Worm (Caenorhabditis elegans) whole organism, L3 larva: Measurements from ENCODE around the gene zipt-13.

ENCODE experiments used
- ZK546.5 ChIP-seq: sonication (generic microtip); optimal IDR thresholded peaks from 2 replicates; lab custom pipeline; 2017; ENCODE audit warnings: missing biosample characterization, missing genetic modification characterization
- aly-2 ChIP-seq: fragments of 150-350 bp; optimal IDR thresholded peaks from 2 replicates; lab custom pipeline; 2014; ENCODE audit warnings: missing biosample characterization, missing genetic modification characterization
- ceh-16 ChIP-seq: sonication (generic microtip); optimal IDR thresholded peaks from 2 replicates; lab custom pipeline; 2017; ENCODE audit warnings: missing biosample characterization, missing genetic modification characterization
- ceh-28 ChIP-seq: fragments of 150-350 bp; optimal IDR thresholded peaks from 2 replicates; lab custom pipeline; 2014; ENCODE audit warnings: missing biosample characterization, missing genetic modification reagents, missing genetic modification characterization
- ceh-82 ChIP-seq: fragments of 150-350 bp; optimal IDR thresholded peaks from 2 replicates; lab custom pipeline; 2014; ENCODE audit warnings: missing biosample characterization, missing genetic modification characterization
- ceh-9 ChIP-seq: sonication (generic microtip); optimal IDR thresholded peaks from 2 replicates; lab custom pipeline; 2018; ENCODE audit warnings: missing biosample characterization, missing genetic modification characterization
- daf-12 ChIP-seq: fragments of 150-350 bp; optimal IDR thresholded peaks from 2 replicates; lab custom pipeline; 2014; ENCODE audit warnings: missing biosample characterization, missing genetic modification reagents, missing genetic modification characterization
- egl-27 ChIP-seq: sonication (generic microtip); optimal IDR thresholded peaks from 4 replicates; lab custom pipeline; 2017; ENCODE audit warnings: missing biosample characterization, missing genetic modification reagents, missing genetic modification characterization
- egl-5 ChIP-seq: fragments of 150-350 bp; optimal IDR thresholded peaks from 2 replicates; lab custom pipeline; 2017; ENCODE audit warnings: missing biosample characterization, missing genetic modification reagents, missing genetic modification characterization, inconsistent platforms
- elt-1 ChIP-seq: fragments of 150-350 bp; optimal IDR thresholded peaks from 2 replicates; lab custom pipeline; 2014; ENCODE audit warnings: missing biosample characterization, missing genetic modification characterization
- eor-1 ChIP-seq, 2 experiments: fragments of 150-350 bp; optimal IDR thresholded peaks; 2 replicates each; lab custom pipeline; 2014 to 2018; ENCODE audit warnings: missing biosample characterization in 2 of 2, missing genetic modification characterization in 2 of 2
- fkh-2 ChIP-seq: fragments of 150-350 bp; optimal IDR thresholded peaks from 2 replicates; lab custom pipeline; 2014; ENCODE audit warnings: missing biosample characterization, missing genetic modification reagents, missing genetic modification characterization
- hmg-11 ChIP-seq: sonication (generic microtip); optimal IDR thresholded peaks from 2 replicates; lab custom pipeline; 2016; ENCODE audit warnings: missing genetic modification characterization, missing compliant biosample characterization
- lin-15B ChIP-seq: fragments of 150-350 bp; optimal IDR thresholded peaks from 2 replicates; lab custom pipeline; 2014; ENCODE audit warnings: missing biosample characterization, missing genetic modification characterization
- lsy-12 ChIP-seq: sonication (generic microtip); optimal IDR thresholded peaks from 2 replicates; lab custom pipeline; 2016; ENCODE audit warnings: mild to moderate bottlenecking, missing genetic modification characterization, missing compliant biosample characterization
- mdl-1 ChIP-seq: fragments of 150-350 bp; optimal IDR thresholded peaks from 2 replicates; lab custom pipeline; 2014; ENCODE audit warnings: missing biosample characterization, missing genetic modification characterization
- mml-1 ChIP-seq: fragments of 150-350 bp; sonication (generic microtip); optimal IDR thresholded peaks from 3 replicates; lab custom pipeline; 2014; ENCODE audit warnings: missing biosample characterization, missing genetic modification characterization
- nfya-1 ChIP-seq: sonication (generic microtip); optimal IDR thresholded peaks from 2 replicates; lab custom pipeline; 2017; ENCODE audit warnings: missing genetic modification characterization, mild to moderate bottlenecking, missing compliant biosample characterization, antibody characterized with exemption, moderate library complexity; ENCODE audit not compliant: insufficient read depth
- nhr-11 ChIP-seq: fragments of 150-350 bp; optimal IDR thresholded peaks from 2 replicates; lab custom pipeline; 2014; ENCODE audit warnings: missing biosample characterization, missing genetic modification characterization
- nhr-12 ChIP-seq: fragments of 150-350 bp; optimal IDR thresholded peaks from 2 replicates; lab custom pipeline; 2014; ENCODE audit warnings: missing biosample characterization, missing genetic modification characterization
- nhr-23 ChIP-seq: fragments of 150-350 bp; optimal IDR thresholded peaks from 2 replicates; lab custom pipeline; 2014; ENCODE audit warnings: missing biosample characterization, missing genetic modification reagents, missing genetic modification characterization
- nhr-237 ChIP-seq: fragments of 150-350 bp; optimal IDR thresholded peaks from 2 replicates; lab custom pipeline; 2014; ENCODE audit warnings: missing biosample characterization, missing genetic modification characterization
- nhr-25 ChIP-seq: sonication (generic microtip); optimal IDR thresholded peaks from 2 replicates; lab custom pipeline; 2017; ENCODE audit warnings: missing biosample characterization, missing genetic modification characterization
- nhr-28 ChIP-seq: fragments of 150-350 bp; optimal IDR thresholded peaks from 2 replicates; lab custom pipeline; 2014; ENCODE audit warnings: missing biosample characterization, missing genetic modification characterization
- nhr-67 ChIP-seq: fragments of 150-350 bp; optimal IDR thresholded peaks from 2 replicates; lab custom pipeline; 2014; ENCODE audit warnings: missing biosample characterization, missing genetic modification characterization
- nhr-76 ChIP-seq: fragments of 150-350 bp; sonication (generic microtip); optimal IDR thresholded peaks from 5 replicates; lab custom pipeline; 2014; ENCODE audit warnings: missing biosample characterization, missing genetic modification characterization
- nhr-77 ChIP-seq: fragments of 150-350 bp; optimal IDR thresholded peaks from 2 replicates; lab custom pipeline; 2014; ENCODE audit warnings: missing biosample characterization, missing genetic modification characterization
- pha-4 ChIP-seq: fragments of 150-350 bp; optimal IDR thresholded peaks from 2 replicates; lab custom pipeline; 2014; ENCODE audit warnings: missing biosample characterization, missing genetic modification reagents, missing genetic modification characterization
- pqm-1 ChIP-seq: fragments of 150-350 bp; optimal IDR thresholded peaks from 2 replicates; lab custom pipeline; 2017; ENCODE audit warnings: missing biosample characterization, missing genetic modification characterization, inconsistent platforms
- sea-2 ChIP-seq: fragments of 150-350 bp; sonication (generic microtip); optimal IDR thresholded peaks from 4 replicates; lab custom pipeline; 2014; ENCODE audit warnings: missing biosample characterization, missing genetic modification reagents, missing genetic modification characterization
- skn-1 ChIP-seq: fragments of 150-350 bp; optimal IDR thresholded peaks from 2 replicates; lab custom pipeline; 2014; ENCODE audit warnings: missing biosample characterization, missing genetic modification characterization
- snpc-4 ChIP-seq: fragments of 150-350 bp; optimal IDR thresholded peaks from 2 replicates; lab custom pipeline; 2014; ENCODE audit warnings: missing biosample characterization, missing genetic modification characterization
- tbx-2 ChIP-seq: sonication (generic microtip); optimal IDR thresholded peaks from 2 replicates; lab custom pipeline; 2016; ENCODE audit warnings: mild to moderate bottlenecking, missing genetic modification characterization, missing compliant biosample characterization
- unc-62 ChIP-seq: fragments of 150-350 bp; sonication (generic microtip); optimal IDR thresholded peaks from 4 replicates; lab custom pipeline; 2014; ENCODE audit warnings: missing biosample characterization, missing genetic modification reagents, missing genetic modification characterization
- ztf-11 ChIP-seq: fragments of 150-350 bp; optimal IDR thresholded peaks from 2 replicates; lab custom pipeline; 2014; ENCODE audit warnings: missing biosample characterization, missing genetic modification characterization
- ztf-4 ChIP-seq: fragments of 150-350 bp; optimal IDR thresholded peaks from 2 replicates; lab custom pipeline; 2014; ENCODE audit warnings: missing biosample characterization, missing genetic modification characterization

Gene zipt-13

DNA sequence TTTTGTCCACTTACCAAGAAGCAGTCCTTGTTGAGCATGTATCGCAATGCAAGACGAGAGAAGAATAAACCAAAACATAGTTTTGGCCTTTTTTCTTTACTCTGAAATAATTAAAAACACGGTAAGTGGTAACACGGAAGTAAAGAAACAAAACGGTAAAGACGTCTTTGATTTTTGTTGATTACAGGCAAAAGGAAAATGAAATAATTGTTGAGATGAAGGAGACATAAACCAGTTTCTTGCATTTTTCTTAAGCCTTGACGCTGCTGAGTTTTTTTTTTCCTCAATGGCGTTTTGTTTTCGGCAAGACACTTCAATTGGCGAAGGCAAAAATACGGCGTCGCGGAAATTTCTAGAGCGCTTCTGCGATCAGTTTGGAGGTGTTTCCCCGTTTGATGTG, at the start of gene zipt-13:
Gene zipt-13 (minus strand): TSS at position 101 of the 400 bp plus-strand sequence.
- TF ChIP-seq nhr-76 (tag; lab: Kevin White, UChicago) (no peak), nhr-25 (tag; lab: Kevin White, UChicago) (peak; percentile 74), lsy-12 (tag; lab: Kevin White, UChicago) (no peak), nfya-1 (tag; lab: Kevin White, UChicago) (peak; percentile 17), sea-2 (GFP tag; lab: Kevin White, UChicago) (no peak)

DNA sequence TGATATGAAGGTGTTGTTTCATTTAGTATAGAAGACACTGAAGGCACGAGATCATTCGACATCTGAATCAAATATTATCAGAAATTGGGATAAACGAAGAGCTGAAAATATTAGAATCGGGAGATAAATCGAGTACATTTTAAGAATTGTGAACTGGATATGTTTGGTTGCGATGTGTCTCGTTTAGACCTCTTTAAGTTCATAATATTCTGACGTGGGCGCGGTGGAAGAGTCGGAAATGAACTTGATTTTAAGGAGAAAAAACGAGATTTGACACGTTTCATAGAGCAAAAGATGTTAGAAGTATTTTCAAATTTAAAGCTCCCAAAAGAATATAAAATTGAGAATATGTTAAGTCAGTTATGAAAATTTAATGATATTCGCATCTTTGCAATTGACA, 48.9 kb upstream of the zipt-13 start, which contains the start of gene npr-6:
Gene npr-6 (minus strand): TSS at position 101 of the 400 bp plus-strand sequence.
- TF ChIP-seq sea-2 (GFP tag; lab: Kevin White, UChicago) (no peak), hmg-11 (tag; lab: Kevin White, UChicago) (no peak), ztf-4 (tag; lab: Kevin White, UChicago) (no peak), mml-1 (tag; lab: Kevin White, UChicago) (no peak), elt-1 (tag; lab: Kevin White, UChicago) (no peak), ceh-28 (tag; lab: Kevin White, UChicago) (no peak), nhr-67 (tag; lab: Kevin White, UChicago) (no peak), fkh-2 (tag; lab: Kevin White, UChicago) (no peak), ceh-9 (tag; lab: Kevin White, UChicago) (no peak), daf-12 (no peak), egl-27 (no peak), pqm-1 (no peak), ceh-82 (tag; lab: Kevin White, UChicago) (no peak), nhr-28 (tag; lab: Kevin White, UChicago) (no peak), nfya-1 (tag; lab: Kevin White, UChicago) (no peak)

DNA sequence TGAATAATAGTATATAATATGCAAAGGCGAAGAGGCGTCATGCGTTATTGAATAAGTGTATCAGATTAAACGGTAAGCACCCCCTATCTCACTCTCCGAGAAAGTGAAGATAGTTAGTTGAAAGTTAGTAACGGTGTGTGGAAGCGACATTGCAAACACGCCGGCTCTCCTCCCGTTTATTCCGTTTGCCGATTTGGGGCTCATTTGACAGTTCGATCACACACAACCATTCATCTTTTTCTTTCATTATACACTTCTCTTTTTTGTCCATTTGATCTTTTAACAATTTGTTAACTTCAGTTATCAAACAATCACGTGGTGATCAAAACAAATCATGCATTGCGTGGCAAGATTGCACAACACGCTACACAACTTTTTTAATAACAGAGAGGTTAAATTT, 42.6 kb upstream of the zipt-13 start, which contains the start of gene slc-9B.1:
Gene slc-9B.1 (plus strand): TSS at position 301 of the 400 bp plus-strand sequence.
- TF ChIP-seq pqm-1, result no peak
- no peak for TF ChIP-seq nhr-12 (tag; lab: Kevin White, UChicago)
- no peak for TF ChIP-seq ztf-4 (tag; lab: Kevin White, UChicago)
- no peak for TF ChIP-seq mml-1 (tag; lab: Kevin White, UChicago)
- no peak for TF ChIP-seq ceh-16 (tag; lab: Kevin White, UChicago)
- TF ChIP-seq tbx-2 (tag; lab: Kevin White, UChicago), result no peak
- no peak for TF ChIP-seq egl-27
- TF ChIP-seq nhr-25 (tag; lab: Kevin White, UChicago), result no peak

DNA sequence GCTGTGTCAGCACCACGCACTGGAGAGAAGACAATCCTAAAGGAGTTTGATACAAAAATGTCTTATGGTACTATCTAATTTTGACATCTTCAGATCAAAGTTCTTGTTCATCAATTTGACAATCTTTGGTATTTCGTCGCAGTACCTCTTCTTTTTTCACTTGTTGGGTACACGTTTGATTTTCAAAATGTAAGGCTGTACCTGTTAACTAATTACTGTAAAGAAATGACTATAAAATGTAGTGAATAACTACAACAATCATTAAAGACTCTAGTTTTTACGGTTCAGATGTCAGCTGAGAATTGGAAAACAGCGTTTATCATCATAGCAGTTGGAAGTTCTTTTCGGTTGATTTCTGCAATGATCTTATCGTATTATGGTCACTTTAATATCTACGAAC, 40.4 kb upstream of the zipt-13 start:
- no peak for TF ChIP-seq nhr-12 (tag; lab: Kevin White, UChicago)
- no peak for TF ChIP-seq lsy-12 (tag; lab: Kevin White, UChicago)
- TF ChIP-seq egl-27, result no peak
- no peak for TF ChIP-seq unc-62 (GFP tag; lab: Kevin White, UChicago)
- TF ChIP-seq nhr-23, result no peak
- TF ChIP-seq ceh-28 (tag; lab: Kevin White, UChicago), result no peak
- no peak for TF ChIP-seq snpc-4 (tag; lab: Kevin White, UChicago)
- TF ChIP-seq lin-15B (tag; lab: Kevin White, UChicago), result no peak
- no peak for TF ChIP-seq tbx-2 (tag; lab: Kevin White, UChicago)
- no peak for TF ChIP-seq ceh-16 (tag; lab: Kevin White, UChicago)
- TF ChIP-seq nfya-1 (tag; lab: Kevin White, UChicago), result no peak
- no peak for TF ChIP-seq nhr-237 (tag; lab: Kevin White, UChicago)
- no peak for TF ChIP-seq elt-1 (tag; lab: Kevin White, UChicago)
- no peak for TF ChIP-seq aly-2 (tag; lab: Kevin White, UChicago)
- no peak for TF ChIP-seq egl-5 (tag; lab: Kevin White, UChicago)
- TF ChIP-seq ZK546.5 (tag; lab: Kevin White, UChicago), result no peak

DNA sequence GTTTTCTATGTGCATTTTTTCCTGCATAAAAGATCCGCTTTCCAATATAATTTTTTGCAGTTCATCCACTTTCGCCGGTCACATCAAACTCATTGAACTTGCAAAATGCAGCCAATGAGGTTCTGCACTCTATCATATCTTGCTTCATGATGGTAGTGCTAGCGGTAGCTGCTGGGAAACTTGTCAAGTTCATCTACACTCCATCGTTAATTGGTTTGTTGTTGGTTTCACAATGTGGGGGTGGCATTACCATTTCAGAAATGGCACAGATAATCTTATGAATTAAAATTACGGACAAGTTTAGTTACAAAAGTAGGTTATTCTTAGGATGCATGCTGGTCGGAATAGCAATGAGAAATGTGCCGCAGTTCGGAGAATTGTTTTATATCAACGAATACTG, 37.7 kb upstream of the zipt-13 start:
- no peak for TF ChIP-seq nhr-25 (tag; lab: Kevin White, UChicago)
- no peak for TF ChIP-seq mml-1 (tag; lab: Kevin White, UChicago)
- no peak for TF ChIP-seq tbx-2 (tag; lab: Kevin White, UChicago)
- TF ChIP-seq skn-1 (tag; lab: Kevin White, UChicago), result no peak
- TF ChIP-seq aly-2 (tag; lab: Kevin White, UChicago), result no peak
- no peak for TF ChIP-seq eor-1 (tag; optimal IDR thresholded peaks at IDR 0.05; lab: Kevin White, UChicago)
- TF ChIP-seq pqm-1, result no peak
- no peak for TF ChIP-seq lin-15B (tag; lab: Kevin White, UChicago)
- no peak for TF ChIP-seq nhr-237 (tag; lab: Kevin White, UChicago)
- TF ChIP-seq nhr-11 (tag; lab: Kevin White, UChicago), result no peak
- TF ChIP-seq ztf-11 (tag; lab: Kevin White, UChicago), result no peak
- TF ChIP-seq pha-4, result no peak
- no peak for TF ChIP-seq mdl-1 (tag; lab: Kevin White, UChicago)
- TF ChIP-seq nhr-77, result no peak
- TF ChIP-seq unc-62 (GFP tag; lab: Kevin White, UChicago), result no peak
- no peak for TF ChIP-seq sea-2 (GFP tag; lab: Kevin White, UChicago)
- TF ChIP-seq hmg-11 (tag; lab: Kevin White, UChicago), result no peak
- TF ChIP-seq snpc-4 (tag; lab: Kevin White, UChicago), result no peak
- TF ChIP-seq, all 47 proteins: peak for 0
